Fruit fly (Drosophila melanogaster): ENCODE measurements around the gene GstT4.

Gene GstT4

dm6 chrX:13376520-13376919 lies 28.0 kb upstream of the GstT4 start (continued):
- TF ChIP-seq vri (GFP tag; optimal IDR thresholded peaks at IDR 0.05) (peak; percentile 16), lz (GFP tag; optimal IDR thresholded peaks at IDR 0.05) (peak; percentile 13), OdsH (GFP tag; optimal IDR thresholded peaks at IDR 0.05) (peak; percentile 52), CG8319 (GFP tag; optimal IDR thresholded peaks at IDR 0.05) (peak; percentile 14), Sox15 (GFP tag; optimal IDR thresholded peaks at IDR 0.05) (peak; percentile 16), fkh (GFP tag; optimal IDR thresholded peaks at IDR 0.05) (no peak), CG6792 (GFP tag; optimal IDR thresholded peaks at IDR 0.05) (peak; percentile 36), CG10669 (GFP tag; optimal IDR thresholded peaks at IDR 0.05) (peak; percentile 61)

- TF ChIP-seq CG32006 (GFP tag; optimal IDR thresholded peaks at IDR 0.05) (peak; percentile 39), fkh (GFP tag; optimal IDR thresholded peaks at IDR 0.05) (peak; percentile 77), Smox (GFP tag; optimal IDR thresholded peaks at IDR 0.05) (peak; percentile 64), eg (GFP tag; IDR thresholded peaks at IDR 0.05) (peak; percentile 63; the same call in 2 of the 3 replicates), acj6 (GFP tag; optimal IDR thresholded peaks at IDR 0.05) (peak; percentile 64), CG10669 (GFP tag; optimal IDR thresholded peaks at IDR 0.05) (peak; percentile 41), CG6276 (GFP tag; optimal IDR thresholded peaks at IDR 0.05) (peak; percentile 18), CG3919 (GFP tag; optimal IDR thresholded peaks at IDR 0.05) (peak; percentile 71), CG9139 (GFP tag; optimal IDR thresholded peaks at IDR 0.05) (peak; percentile 46), CG6854 (GFP tag; optimal IDR thresholded peaks at IDR 0.05) (peak; percentile 14), topi (GFP tag; optimal IDR thresholded peaks at IDR 0.05) (peak; percentile 67), Gug (GFP tag; IDR thresholded peaks at IDR 0.05) (peak; percentile 36; the same call in 1 of the 2 replicates), CG34406 (GFP tag; optimal IDR thresholded peaks at IDR 0.05) (peak; percentile 53), dac (GFP tag; optimal IDR thresholded peaks at IDR 0.05) (peak; percentile 33), CG6163 (GFP tag; IDR thresholded peaks at IDR 0.05) (peak; percentile 76), salr (GFP tag; optimal IDR thresholded peaks at IDR 0.05) (peak; percentile 16 to 26), CG7368 (GFP tag; optimal IDR thresholded peaks at IDR 0.05) (peak; percentile 35), Sox102F (GFP tag; optimal IDR thresholded peaks at IDR 0.05) (peak; percentile 37), Sox15 (GFP tag; optimal IDR thresholded peaks at IDR 0.05) (no peak), dsx (GFP tag; optimal IDR thresholded peaks at IDR 0.05; ENCODE audit: poor library complexity, severe bottlenecking) (peak; percentile 43), CG6792 (GFP tag; optimal IDR thresholded peaks at IDR 0.05) (peak; percentile 48), CG16779 (tag; optimal IDR thresholded peaks at IDR 0.05) (no peak), fd85E (GFP tag; optimal IDR thresholded peaks at IDR 0.05) (no peak), CG31627 (GFP tag; optimal IDR thresholded peaks at IDR 0.05) (peak; percentile 71), fd59A (GFP tag; optimal IDR thresholded peaks at IDR 0.05) (no peak), CG1621 (tag; optimal IDR thresholded peaks at IDR 0.05) (peak; percentile 36), Sox14 (GFP tag; optimal IDR thresholded peaks at IDR 0.05) (peak; percentile 69), spab (GFP tag; optimal IDR thresholded peaks at IDR 0.05) (no peak), CG15336 (GFP tag; IDR thresholded peaks at IDR 0.05) (0 out of 2 replicates have a peak, but pooled peaks have one; percentile 23), Ets96B (tag; optimal IDR thresholded peaks at IDR 0.05) (peak; percentile 18), CG8119 (GFP tag; IDR thresholded peaks at IDR 0.05) (peak; percentile 40; the same call in 1 of the 3 replicates), Hr38 (GFP tag; optimal IDR thresholded peaks at IDR 0.05) (peak; percentile 46), Eip78C (GFP tag) (peak; percentile 75), CG11902 (GFP tag; optimal IDR thresholded peaks at IDR 0.05) (peak; percentile 27), cyc (GFP tag; optimal IDR thresholded peaks at IDR 0.05) (peak; percentile 71), Hr4 (GFP tag; optimal IDR thresholded peaks at IDR 0.05) (peak; percentile 51), OdsH (GFP tag; optimal IDR thresholded peaks at IDR 0.05) (peak; percentile 59), Ets21C (GFP tag; optimal IDR thresholded peaks at IDR 0.05) (peak; percentile 52), lz (GFP tag; optimal IDR thresholded peaks at IDR 0.05) (peak; percentile 72), achi (GFP tag; optimal IDR thresholded peaks at IDR 0.05) (peak; percentile 49), ss (GFP tag; optimal IDR thresholded peaks at IDR 0.05) (peak; percentile 56 to 62), CG8319 (GFP tag; optimal IDR thresholded peaks at IDR 0.05) (peak; percentile 49), CG4318 (GFP tag; optimal IDR thresholded peaks at IDR 0.05) (no peak), Hr39 (GFP tag; optimal IDR thresholded peaks at IDR 0.05) (peak; percentile 73), svp (GFP tag) (peak; percentile 83), net (GFP tag; optimal IDR thresholded peaks at IDR 0.05) (peak; percentile 77), pdm3 (GFP tag; optimal IDR thresholded peaks at IDR 0.05) (peak; percentile 73), Eip75B (GFP tag; optimal IDR thresholded peaks at IDR 0.05) (peak; percentile 45)
These were observed 20.8 kb upstream of the GstT4 start for dm6 chrX:13383770-13384169.
